Worm (Caenorhabditis elegans) whole organism, L3 larva: ENCODE measurements around the gene Y49E10.16.

ENCODE experiments used
- ceh-16 ChIP-seq: sonication (generic microtip); optimal IDR thresholded peaks from 2 replicates; lab custom pipeline; 2017; ENCODE audit warnings: missing biosample characterization, missing genetic modification characterization
- egl-27 ChIP-seq: sonication (generic microtip); optimal IDR thresholded peaks from 4 replicates; lab custom pipeline; 2017; ENCODE audit warnings: missing biosample characterization, missing genetic modification reagents, missing genetic modification characterization
- elt-3 ChIP-seq, 3 experiments: fragments of 150-350 bp in 1 of 3; sonication (generic microtip) in 2 of 3; optimal IDR thresholded peaks; 2 replicates in 2 of 3; 4 replicates in 1 of 3; lab custom pipeline; 2014 to 2017; ENCODE audit warnings: missing biosample characterization in 3 of 3, missing genetic modification characterization in 3 of 3
- fkh-10 ChIP-seq: sonication (generic microtip); optimal IDR thresholded peaks from 2 replicates; lab custom pipeline; 2017; ENCODE audit warnings: missing biosample characterization, missing genetic modification reagents, missing genetic modification characterization
- lsy-12 ChIP-seq: sonication (generic microtip); optimal IDR thresholded peaks from 2 replicates; lab custom pipeline; 2016; ENCODE audit warnings: mild to moderate bottlenecking, missing genetic modification characterization, missing compliant biosample characterization
- pha-4 ChIP-seq: fragments of 150-350 bp; optimal IDR thresholded peaks from 2 replicates; lab custom pipeline; 2014; ENCODE audit warnings: missing biosample characterization, missing genetic modification reagents, missing genetic modification characterization
- unc-62 ChIP-seq: fragments of 150-350 bp; sonication (generic microtip); optimal IDR thresholded peaks from 4 replicates; lab custom pipeline; 2014; ENCODE audit warnings: missing biosample characterization, missing genetic modification reagents, missing genetic modification characterization
- ztf-4 ChIP-seq: fragments of 150-350 bp; optimal IDR thresholded peaks from 2 replicates; lab custom pipeline; 2014; ENCODE audit warnings: missing biosample characterization, missing genetic modification characterization

- TF ChIP-seq ceh-16 (tag; lab: Kevin White, UChicago), result no peak
- TF ChIP-seq pha-4, result no peak
- no peak for TF ChIP-seq unc-62 (GFP tag; lab: Kevin White, UChicago)
- no peak for TF ChIP-seq lsy-12 (tag; lab: Kevin White, UChicago)
- TF ChIP-seq elt-3 (tag; optimal IDR thresholded peaks at IDR 0.05; lab: Kevin White, UChicago), result no peak
- no peak for TF ChIP-seq egl-27 (tag; lab: Kevin White, UChicago)
- TF ChIP-seq ztf-4 (tag; lab: Kevin White, UChicago), result no peak
- no peak for TF ChIP-seq fkh-10 (GFP tag; lab: Kevin White, UChicago)
Observed at ce11 chrIII:12421708-12422107, 8.6 kb upstream of the Y49E10.16 start, which contains the start of gene tat-1.
